Fruit fly (Drosophila melanogaster) whole organism, embryonic: ENCODE measurements around the gene fz.
A peak's percentile ranks its signal among the peaks of the same experiment; 100 is the strongest.

Source experiments
- Aef1 ChIP-seq: fragments of 200-800 bp; sonication (Bioruptor generic); IDR thresholded peaks from 3 replicates; pipeline ENCODE4 v1.3.6; 2022; ENCODE audit warnings: missing biosample characterization, missing genetic modification characterization
- Asciz ChIP-seq: fragments of 200-800 bp; sonication (Bioruptor generic); optimal IDR thresholded peaks from 2 replicates; lab custom pipeline; 2017; ENCODE audit warnings: missing biosample characterization, mild to moderate bottlenecking, missing genetic modification characterization, missing genetic modification reagents
- CG10654 ChIP-seq: fragments of 200-800 bp; sonication (Bioruptor generic); optimal IDR thresholded peaks from 2 replicates; lab custom pipeline; 2016; ENCODE audit warnings: missing biosample characterization, missing genetic modification characterization
- CG11085 ChIP-seq: fragments of 200-800 bp; sonication (Bioruptor generic); IDR thresholded peaks from 2 replicates; pipeline ENCODE4 v1.3.6; 2022; ENCODE audit warnings: missing biosample characterization, missing genetic modification characterization
- CG12104 ChIP-seq: fragments of 200-800 bp; sonication (Bioruptor generic); optimal IDR thresholded peaks from 3 replicates; lab custom pipeline; 2016; ENCODE audit warnings: missing biosample characterization, missing genetic modification characterization
- CG12391 ChIP-seq: fragments of 200-800 bp; sonication (Bioruptor generic); optimal IDR thresholded peaks from 3 replicates; lab custom pipeline; 2018; ENCODE audit warnings: missing biosample characterization, mild to moderate bottlenecking, missing genetic modification characterization, moderate library complexity
- CG15696 ChIP-seq: fragments of 200-800 bp; sonication (Bioruptor generic); optimal IDR thresholded peaks from 2 replicates; lab custom pipeline; 2019; ENCODE audit warnings: missing biosample characterization, mild to moderate bottlenecking, missing genetic modification characterization, moderate library complexity
- CG17385 ChIP-seq: fragments of 200-800 bp; sonication (Bioruptor generic); optimal IDR thresholded peaks from 3 replicates; lab custom pipeline; 2018; ENCODE audit warnings: missing biosample characterization, mild to moderate bottlenecking, missing genetic modification characterization
- CG18599 ChIP-seq: fragments of 200-800 bp; sonication (Bioruptor generic); optimal IDR thresholded peaks from 3 replicates; lab custom pipeline; 2017; ENCODE audit warnings: missing biosample characterization, missing genetic modification characterization, mild to moderate bottlenecking, moderate library complexity, missing genetic modification reagents
- CG2712 ChIP-seq: fragments of 200-800 bp; optimal IDR thresholded peaks from 3 replicates; lab custom pipeline; 2019; ENCODE audit warnings: missing biosample characterization, mild to moderate bottlenecking, missing genetic modification characterization, moderate library complexity
- CG32532 ChIP-seq: fragments of 200-800 bp; sonication (Bioruptor generic); IDR thresholded peaks from 2 replicates; pipeline ENCODE4 v1.3.6; 2022; ENCODE audit warnings: missing biosample characterization, missing genetic modification characterization
- CG33213 ChIP-seq: fragments of 200-800 bp; sonication (Bioruptor generic); optimal IDR thresholded peaks from 3 replicates; lab custom pipeline; 2016; ENCODE audit warnings: missing biosample characterization, missing genetic modification characterization
- CG34422 ChIP-seq: fragments of 200-800 bp; sonication (Bioruptor generic); IDR thresholded peaks from 3 replicates; pipeline ENCODE4 v1.3.6; 2022; ENCODE audit warnings: missing biosample characterization, missing genetic modification characterization
- CG3838 ChIP-seq: fragments of 200-800 bp; sonication (Bioruptor generic); optimal IDR thresholded peaks from 3 replicates; lab custom pipeline; 2016; ENCODE audit warnings: missing biosample characterization, missing genetic modification characterization
- CG4424 ChIP-seq: fragments of 200-800 bp; sonication (Bioruptor generic); optimal IDR thresholded peaks from 3 replicates; lab custom pipeline; 2016; ENCODE audit warnings: missing biosample characterization, missing genetic modification characterization
- CG4854 ChIP-seq: fragments of 200-800 bp; sonication (Bioruptor generic); optimal IDR thresholded peaks from 2 replicates; lab custom pipeline; 2016; ENCODE audit warnings: missing biosample characterization, missing genetic modification characterization, inconsistent platforms
- CG5245 ChIP-seq: fragments of 200-800 bp; sonication (Bioruptor generic); optimal IDR thresholded peaks from 3 replicates; lab custom pipeline; 2016; ENCODE audit warnings: missing biosample characterization, missing genetic modification characterization
- CG6254 ChIP-seq: fragments of 200-800 bp; sonication (Bioruptor generic); optimal IDR thresholded peaks from 3 replicates; lab custom pipeline; 2017; ENCODE audit warnings: mild to moderate bottlenecking, missing biosample characterization, missing genetic modification reagents, missing genetic modification characterization
- CG6854 ChIP-seq: fragments of 200-800 bp; sonication (Bioruptor generic); optimal IDR thresholded peaks from 3 replicates; lab custom pipeline; 2017; ENCODE audit warnings: missing biosample characterization, mild to moderate bottlenecking, missing genetic modification characterization
- CG7786 ChIP-seq: fragments of 200-800 bp; sonication (Bioruptor generic); optimal IDR thresholded peaks from 2 replicates; lab custom pipeline; 2016; ENCODE audit warnings: missing biosample characterization, missing genetic modification characterization
- Camta ChIP-seq: fragments of 200-800 bp; sonication (Bioruptor generic); optimal IDR thresholded peaks from 2 replicates; lab custom pipeline; 2016; ENCODE audit warnings: missing biosample characterization, missing genetic modification characterization
- Chrac-16 ChIP-seq: fragments of 200-800 bp; sonication (Bioruptor generic); optimal IDR thresholded peaks from 3 replicates; lab custom pipeline; 2016; ENCODE audit warnings: missing biosample characterization, missing genetic modification characterization
- D19A ChIP-seq: fragments of 200-800 bp; optimal IDR thresholded peaks from 3 replicates; lab custom pipeline; 2019; ENCODE audit warnings: missing biosample characterization, mild to moderate bottlenecking, missing genetic modification characterization, moderate library complexity
- Doc2 ChIP-seq: fragments of 200-800 bp; sonication (Bioruptor generic); IDR thresholded peaks from 2 replicates; pipeline ENCODE4 v1.3.6; 2022; ENCODE audit warnings: missing biosample characterization, missing genetic modification characterization
- Doc3 ChIP-seq: fragments of 200-800 bp; sonication (Bioruptor generic); IDR thresholded peaks from 3 replicates; pipeline ENCODE4 v1.3.6; 2022; ENCODE audit warnings: missing biosample characterization, missing genetic modification characterization; ENCODE audit not compliant: partially characterized antibody
- ERR ChIP-seq: fragments of 200-800 bp; sonication (Bioruptor generic); optimal IDR thresholded peaks from 2 replicates; lab custom pipeline; 2016; ENCODE audit warnings: missing biosample characterization, missing genetic modification characterization
- HmgD ChIP-seq: fragments of 200-800 bp; sonication (Bioruptor generic); optimal IDR thresholded peaks from 3 replicates; lab custom pipeline; 2016; ENCODE audit warnings: missing biosample characterization, missing genetic modification characterization
- HmgZ ChIP-seq: fragments of 200-800 bp; sonication (Bioruptor generic); optimal IDR thresholded peaks from 2 replicates; lab custom pipeline; 2018; ENCODE audit warnings: missing biosample characterization, mild to moderate bottlenecking, missing genetic modification characterization
- Hmr ChIP-seq: fragments of 200-800 bp; sonication (Bioruptor generic); optimal IDR thresholded peaks from 3 replicates; lab custom pipeline; 2017; ENCODE audit warnings: mild to moderate bottlenecking, missing biosample characterization, missing genetic modification reagents, missing genetic modification characterization
- Jarid2 ChIP-seq: fragments of 200-800 bp; sonication (Bioruptor generic); optimal IDR thresholded peaks from 3 replicates; lab custom pipeline; 2017; ENCODE audit warnings: mild to moderate bottlenecking, missing biosample characterization, missing genetic modification reagents, missing genetic modification characterization
- NC2α ChIP-seq: fragments of 200-800 bp; sonication (Bioruptor generic); optimal IDR thresholded peaks from 2 replicates; lab custom pipeline; 2016; ENCODE audit warnings: missing biosample characterization, missing genetic modification characterization
- NK7.1 ChIP-seq: fragments of 200-800 bp; sonication (Bioruptor generic); optimal IDR thresholded peaks from 3 replicates; lab custom pipeline; 2016; ENCODE audit warnings: missing biosample characterization, missing genetic modification characterization
- Side ChIP-seq: fragments of 200-800 bp; sonication (Bioruptor generic); optimal IDR thresholded peaks from 2 replicates; lab custom pipeline; 2016; ENCODE audit warnings: missing biosample characterization, missing genetic modification characterization
- Sox100B ChIP-seq: fragments of 200-800 bp; sonication (Bioruptor generic); optimal IDR thresholded peaks from 3 replicates; lab custom pipeline; 2018; ENCODE audit warnings: missing biosample characterization, mild to moderate bottlenecking, missing genetic modification characterization
- Sry-δ ChIP-seq: fragments of 200-800 bp; sonication (Bioruptor generic); optimal IDR thresholded peaks from 2 replicates; lab custom pipeline; 2016; ENCODE audit warnings: missing biosample characterization, missing genetic modification characterization
- amos ChIP-seq: fragments of 200-800 bp; sonication (Bioruptor generic); IDR thresholded peaks from 2 replicates; pipeline ENCODE4 v1.3.6; 2022; ENCODE audit warnings: missing biosample characterization, missing genetic modification characterization; ENCODE audit not compliant: partially characterized antibody
- bsh ChIP-seq, 2 experiments: fragments of 200-800 bp; sonication (Bioruptor generic); optimal IDR thresholded peaks; 2 replicates each; lab custom pipeline; 2017 to 2018; ENCODE audit warnings: mild to moderate bottlenecking in 2 of 2, missing biosample characterization in 2 of 2, missing genetic modification characterization in 2 of 2, moderate library complexity in 1 of 2
- fd102C ChIP-seq: fragments of 200-800 bp; sonication (Bioruptor generic); optimal IDR thresholded peaks from 2 replicates; lab custom pipeline; 2018; ENCODE audit warnings: missing biosample characterization, mild to moderate bottlenecking, missing genetic modification characterization, moderate library complexity
- ken ChIP-seq: fragments of 200-800 bp; sonication (Bioruptor generic); IDR thresholded peaks from 3 replicates; pipeline ENCODE4 v1.3.6; 2022; ENCODE audit warnings: missing biosample characterization, missing genetic modification characterization
- lbe ChIP-seq: fragments of 200-800 bp; sonication (Bioruptor generic); optimal IDR thresholded peaks from 2 replicates; lab custom pipeline; 2016; ENCODE audit warnings: missing biosample characterization, mild to moderate bottlenecking, missing genetic modification characterization
- lilli ChIP-seq: fragments of 200-800 bp; sonication (Bioruptor generic); optimal IDR thresholded peaks from 3 replicates; lab custom pipeline; 2016; ENCODE audit warnings: missing biosample characterization, missing genetic modification characterization
- luna ChIP-seq: fragments of 200-800 bp; sonication (Bioruptor generic); optimal IDR thresholded peaks from 2 replicates; lab custom pipeline; 2016; ENCODE audit warnings: missing biosample characterization, missing genetic modification characterization
- nerfin-1 ChIP-seq: fragments of 200-800 bp; sonication (Bioruptor generic); optimal IDR thresholded peaks from 3 replicates; lab custom pipeline; 2019; ENCODE audit warnings: missing biosample characterization, mild to moderate bottlenecking, missing genetic modification characterization, moderate library complexity
- nmo ChIP-seq: fragments of 200-800 bp; sonication (Bioruptor generic); optimal IDR thresholded peaks from 2 replicates; lab custom pipeline; 2018; ENCODE audit warnings: missing biosample characterization, mild to moderate bottlenecking, missing genetic modification characterization, moderate library complexity
- row ChIP-seq: fragments of 200-800 bp; sonication (Bioruptor generic); IDR thresholded peaks from 3 replicates; pipeline ENCODE4 v1.3.6; 2022; ENCODE audit warnings: missing biosample characterization, missing genetic modification characterization
- sd ChIP-seq: fragments of 200-800 bp; sonication (Bioruptor generic); optimal IDR thresholded peaks from 3 replicates; lab custom pipeline; 2018; ENCODE audit warnings: missing biosample characterization, mild to moderate bottlenecking, missing genetic modification characterization, moderate library complexity
- slbo ChIP-seq: fragments of 200-800 bp; sonication (Bioruptor generic); IDR thresholded peaks from 2 replicates; pipeline ENCODE4 v1.3.6; 2022; ENCODE audit warnings: missing biosample characterization, missing genetic modification characterization
- tna ChIP-seq: fragments of 200-800 bp; sonication (Bioruptor generic); IDR thresholded peaks from 2 replicates; pipeline ENCODE4 v1.3.6; 2022; ENCODE audit warnings: missing biosample characterization, missing genetic modification characterization; ENCODE audit not compliant: partially characterized antibody
- trem ChIP-seq: fragments of 200-800 bp; optimal IDR thresholded peaks from 3 replicates; lab custom pipeline; 2019; ENCODE audit warnings: missing biosample characterization, mild to moderate bottlenecking, missing genetic modification characterization, moderate library complexity

Gene fz

dm6 chr3L:14303225-14303624, 29.1 kb downstream of the fz start (continued):
- TF ChIP-seq bsh (GFP tag; optimal IDR thresholded peaks at IDR 0.05; lab: Kevin White, UChicago) (peak in 1 of 2 experiments; percentile 9), CG5245 (GFP tag; lab: Kevin White, UChicago) (no peak), CG2712 (peak; percentile 18)

dm6 chr3L:14303848-14304247, 29.7 kb downstream of the fz start:
- TF ChIP-seq Hmr (GFP tag; lab: Kevin White, UChicago) (peak; percentile 68), Camta (GFP tag; lab: Kevin White, UChicago) (peak; percentile 96), nerfin-1 (tag; lab: Kevin White, UChicago) (peak; percentile 96), NK7.1 (GFP tag; lab: Kevin White, UChicago) (peak; percentile 91), Asciz (GFP tag; lab: Kevin White, UChicago) (peak; percentile 85), Sox100B (GFP tag; lab: Kevin White, UChicago) (peak; percentile 89), CG6254 (GFP tag; lab: Kevin White, UChicago) (peak; percentile 95), ken (GFP tag; lab: Robert Waterston, UW) (peak; percentile 97), D19A (tag; lab: Kevin White, UChicago) (peak; percentile 92), Chrac-16 (peak; percentile 97), CG10654 (peak; percentile 96), CG12391 (tag; lab: Kevin White, UChicago) (peak; percentile 97), amos (no peak), trem (tag; lab: Kevin White, UChicago) (peak; percentile 96), CG12104 (GFP tag; lab: Kevin White, UChicago) (peak; percentile 86), CG6854 (GFP tag; lab: Kevin White, UChicago) (peak; percentile 77), CG4854 (GFP tag; lab: Kevin White, UChicago) (peak; percentile 82), Sry-δ (peak; percentile 65), row (GFP tag; lab: Robert Waterston, UW) (peak; percentile 97), CG17385 (peak; percentile 87), Jarid2 (GFP tag; lab: Kevin White, UChicago) (peak; percentile 73), CG33213 (GFP tag; lab: Kevin White, UChicago) (peak; percentile 94), Aef1 (GFP tag; lab: Robert Waterston, UW) (peak; percentile 80), CG15696 (tag; lab: Kevin White, UChicago) (peak; percentile 99), CG11085 (GFP tag; lab: Robert Waterston, UW) (peak; percentile 63; the same call in 1 of the 2 replicates), Doc3 (no peak), tna (GFP tag; lab: Robert Waterston, UW) (no peak), CG32532 (GFP tag; lab: Robert Waterston, UW) (peak; percentile 82; the same call in 1 of the 2 replicates), CG7786 (GFP tag; lab: Kevin White, UChicago) (peak; percentile 93), HmgD (GFP tag; lab: Kevin White, UChicago) (peak; percentile 92), HmgZ (tag; lab: Kevin White, UChicago) (peak; percentile 89), nmo (peak; percentile 95), sd (tag; lab: Kevin White, UChicago) (peak; percentile 72), NC2α (GFP tag; lab: Kevin White, UChicago) (peak; percentile 93), ERR (GFP tag; lab: Kevin White, UChicago) (peak; percentile 94), luna (GFP tag; lab: Kevin White, UChicago) (peak; percentile 37), fd102C (GFP tag; lab: Kevin White, UChicago) (peak; percentile 94), slbo (GFP tag; lab: Robert Waterston, UW) (peak; percentile 75), CG3838 (GFP tag; lab: Kevin White, UChicago) (peak; percentile 74), CG4424 (GFP tag; lab: Kevin White, UChicago) (peak; percentile 97), lilli (GFP tag; lab: Kevin White, UChicago) (peak; percentile 92), lbe (GFP tag; lab: Kevin White, UChicago) (peak; percentile 88), CG34422 (GFP tag; lab: Robert Waterston, UW) (peak; percentile 96), CG18599 (GFP tag; lab: Kevin White, UChicago) (peak; percentile 90), Side (GFP tag; lab: Kevin White, UChicago) (peak; percentile 97), Doc2 (GFP tag; lab: Robert Waterston, UW) (0 out of 2 replicates have a peak, but pooled peaks have one; percentile 47)
